Worm (Caenorhabditis elegans) whole organism, L4 larva: ENCODE data around the gene ncx-3.
"Not testable (repeated sequence)": the region's sequence is repeated elsewhere in the genome, so short reads cannot be mapped to it uniquely, and the experiment has no call there.

Experiments used
- D1046.2 ChIP-seq: fragments of 200-800 bp; sonication (Bioruptor generic); IDR thresholded peaks from 2 replicates; pipeline ENCODE4 v1.3.6; 2022; ENCODE audit warnings: missing genetic modification characterization, missing compliant biosample characterization
- F10B5.3 ChIP-seq: sonication (generic microtip); optimal IDR thresholded peaks from 2 replicates; lab custom pipeline; 2016; ENCODE audit warnings: mild to moderate bottlenecking, missing genetic modification characterization, missing compliant biosample characterization
- F49E8.2 ChIP-seq: sonication (generic microtip); optimal IDR thresholded peaks from 2 replicates; lab custom pipeline; 2016; ENCODE audit warnings: missing compliant biosample characterization, mild to moderate bottlenecking, missing genetic modification characterization, borderline replicate concordance
- Y75B8A.6 ChIP-seq: fragments of 200-800 bp; sonication (Bioruptor generic); IDR thresholded peaks from 2 replicates; pipeline ENCODE4 v1.3.6; 2022; ENCODE audit warnings: missing genetic modification reagents, missing genetic modification characterization, missing compliant biosample characterization
- ZK546.5 ChIP-seq, 2 experiments: sonication (generic microtip); optimal IDR thresholded peaks; 2 replicates each; lab custom pipeline; 2017; ENCODE audit warnings: missing biosample characterization in 2 of 2, missing genetic modification characterization in 2 of 2
- aha-1 ChIP-seq: fragments of 150-350 bp; peaks from one replicate; lab custom pipeline; 2014; ENCODE audit warnings: missing biosample characterization, missing genetic modification characterization
- ama-1 ChIP-seq: fragments of 150-350 bp; optimal IDR thresholded peaks from 2 replicates; lab custom pipeline; 2014; ENCODE audit warnings: inconsistent platforms, mixed read lengths
- arid-1 ChIP-seq: fragments of 200-800 bp; sonication (Bioruptor generic); conservative IDR thresholded peaks from 2 replicates; pipeline ENCODE4 v1.3.6; 2022; ENCODE audit warnings: missing genetic modification reagents, missing genetic modification characterization, missing compliant biosample characterization
- ceh-44 ChIP-seq: fragments of 200-800 bp; sonication (Bioruptor generic); IDR thresholded peaks from 2 replicates; pipeline ENCODE4 v1.3.6; 2022; ENCODE audit warnings: missing genetic modification reagents, missing genetic modification characterization, missing compliant biosample characterization
- ceh-62 ChIP-seq: sonication (generic microtip); optimal IDR thresholded peaks from 2 replicates; lab custom pipeline; 2017; ENCODE audit warnings: missing biosample characterization, missing genetic modification characterization
- ces-1 ChIP-seq: fragments of 150-350 bp; sonication (generic microtip); optimal IDR thresholded peaks from 4 replicates; lab custom pipeline; 2014; ENCODE audit warnings: missing biosample characterization, missing genetic modification reagents, missing genetic modification characterization
- daf-12 ChIP-seq: fragments of 150-350 bp; optimal IDR thresholded peaks from 2 replicates; lab custom pipeline; 2014; ENCODE audit warnings: missing biosample characterization, missing genetic modification reagents, missing genetic modification characterization
- daf-16 ChIP-seq, 3 experiments: sonication (generic microtip); optimal IDR thresholded peaks; 2 replicates each; lab custom pipeline; 2016 to 2017; ENCODE audit warnings: missing genetic modification characterization in 3 of 3, missing genetic modification reagents in 3 of 3, mild to moderate bottlenecking in 2 of 3, missing compliant biosample characterization in 2 of 3, missing biosample characterization in 1 of 3, moderate library complexity in 1 of 3
- daf-19 ChIP-seq: fragments of 200-800 bp; sonication (Bioruptor generic); conservative IDR thresholded peaks from 2 replicates; pipeline ENCODE4 v1.3.6; 2022; ENCODE audit warnings: missing genetic modification characterization, missing compliant biosample characterization
- daf-8 ChIP-seq: fragments of 200-800 bp; sonication (Bioruptor generic); IDR thresholded peaks from 2 replicates; pipeline ENCODE4 v1.3.6; 2022; ENCODE audit warnings: missing genetic modification characterization, missing compliant biosample characterization
- dmd-8 ChIP-seq: fragments of 200-800 bp; sonication (Bioruptor generic); IDR thresholded peaks from 2 replicates; pipeline ENCODE4 v1.3.6; 2022; ENCODE audit warnings: missing genetic modification characterization, missing compliant biosample characterization
- dmd-9 ChIP-seq: fragments of 200-800 bp; sonication (Bioruptor generic); IDR thresholded peaks from 2 replicates; pipeline ENCODE4 v1.3.6; 2022; ENCODE audit warnings: missing genetic modification reagents, missing genetic modification characterization, missing compliant biosample characterization
- dve-1 ChIP-seq: sonication (generic microtip); optimal IDR thresholded peaks from 2 replicates; lab custom pipeline; 2017; ENCODE audit warnings: antibody characterized with exemption, mild to moderate bottlenecking, missing genetic modification characterization, missing compliant biosample characterization; ENCODE audit not compliant: insufficient read depth
- hif-1 ChIP-seq, 2 experiments: sonication (generic microtip); optimal IDR thresholded peaks; 2 replicates each; lab custom pipeline; 2016 to 2017; ENCODE audit warnings: missing compliant biosample characterization in 2 of 2, missing genetic modification characterization in 2 of 2, missing genetic modification reagents in 2 of 2, missing genotype in 2 of 2, mild to moderate bottlenecking in 1 of 2
- lin-15B ChIP-seq: fragments of 150-350 bp; sonication (generic microtip); optimal IDR thresholded peaks from 3 replicates; lab custom pipeline; 2014; ENCODE audit warnings: missing biosample characterization, missing genetic modification characterization
- lin-29 ChIP-seq: fragments of 200-800 bp; sonication (Bioruptor generic); IDR thresholded peaks from 2 replicates; pipeline ENCODE4 v1.3.6; 2022; ENCODE audit warnings: missing genetic modification reagents, missing genetic modification characterization, missing compliant biosample characterization
- lin-39 ChIP-seq: fragments of 150-350 bp; optimal IDR thresholded peaks from 2 replicates; lab custom pipeline; 2014; ENCODE audit warnings: missing biosample characterization, missing genetic modification reagents, missing genetic modification characterization
- lir-3 ChIP-seq: sonication (generic microtip); optimal IDR thresholded peaks from 2 replicates; lab custom pipeline; 2016; ENCODE audit warnings: mild to moderate bottlenecking, missing genetic modification characterization, missing compliant biosample characterization
- mep-1 ChIP-seq: fragments of 150-350 bp; sonication (generic microtip); optimal IDR thresholded peaks from 3 replicates; lab custom pipeline; 2014; ENCODE audit warnings: missing biosample characterization, missing genetic modification characterization
- nhr-11 ChIP-seq: fragments of 150-350 bp; optimal IDR thresholded peaks from 2 replicates; lab custom pipeline; 2014; ENCODE audit warnings: missing biosample characterization, missing genetic modification characterization
- nhr-111 ChIP-seq: fragments of 200-800 bp; sonication (Bioruptor generic); optimal IDR thresholded peaks from 2 replicates; lab custom pipeline; 2018; ENCODE audit warnings: mild to moderate bottlenecking, missing genetic modification characterization, missing compliant biosample characterization
- nhr-25 ChIP-seq: sonication (generic microtip); optimal IDR thresholded peaks from 2 replicates; lab custom pipeline; 2017; ENCODE audit warnings: missing genetic modification characterization, mild to moderate bottlenecking, missing compliant biosample characterization, antibody characterized with exemption, moderate library complexity, borderline replicate concordance; ENCODE audit not compliant: insufficient read depth
- nhr-41 ChIP-seq: fragments of 200-800 bp; sonication (Bioruptor generic); IDR thresholded peaks from 2 replicates; pipeline ENCODE4 v1.3.6; 2022; ENCODE audit warnings: missing genetic modification reagents, missing genetic modification characterization, missing compliant biosample characterization
- nhr-77 ChIP-seq: fragments of 150-350 bp; optimal IDR thresholded peaks from 2 replicates; lab custom pipeline; 2014; ENCODE audit warnings: missing biosample characterization, missing genetic modification characterization
- set-16 ChIP-seq: fragments of 200-800 bp; sonication (Bioruptor generic); IDR thresholded peaks from 2 replicates; pipeline ENCODE4 v1.3.6; 2022; ENCODE audit warnings: missing genetic modification reagents, missing genetic modification characterization, missing compliant biosample characterization
- snpc-1.2 ChIP-seq: fragments of 200-800 bp; sonication (Bioruptor generic); IDR thresholded peaks from 2 replicates; pipeline ENCODE4 v1.3.6; 2022; ENCODE audit warnings: missing genetic modification reagents, missing genetic modification characterization, missing compliant biosample characterization
- spr-1 ChIP-seq: sonication (generic microtip); optimal IDR thresholded peaks from 2 replicates; lab custom pipeline; 2016; ENCODE audit warnings: mild to moderate bottlenecking, missing genetic modification characterization, missing compliant biosample characterization
- unc-39 ChIP-seq: sonication (generic microtip); optimal IDR thresholded peaks from 2 replicates; lab custom pipeline; 2017; ENCODE audit warnings: missing biosample characterization, missing genetic modification characterization
- unc-62 ChIP-seq, 3 experiments: fragments of 150-350 bp in 1 of 3; sonication (generic microtip); optimal IDR thresholded peaks in 2 of 3; peaks in 1 of 3; 1 replicate in 1 of 3; 2 replicates in 2 of 3; lab custom pipeline; 2014 to 2017; ENCODE audit warnings: missing biosample characterization in 3 of 3, missing genetic modification characterization in 3 of 3, missing genetic modification reagents in 3 of 3, missing genotype in 1 of 3
- vab-7 ChIP-seq: fragments of 200-800 bp; sonication (Bioruptor generic); IDR thresholded peaks from 2 replicates; pipeline ENCODE4 v1.3.6; 2022; ENCODE audit warnings: missing genetic modification reagents, missing genetic modification characterization, missing compliant biosample characterization
- zfp-2 ChIP-seq: sonication (generic microtip); optimal IDR thresholded peaks from 2 replicates; lab custom pipeline; 2016; ENCODE audit warnings: mild to moderate bottlenecking, missing genetic modification characterization, missing compliant biosample characterization
- zfp-3 ChIP-seq: fragments of 200-800 bp; sonication (Bioruptor generic); conservative IDR thresholded peaks from 2 replicates; pipeline ENCODE4 v1.3.6; 2022; ENCODE audit warnings: missing genetic modification reagents, missing genetic modification characterization, missing compliant biosample characterization
- ztf-11 ChIP-seq: fragments of 150-350 bp; optimal IDR thresholded peaks from 2 replicates; lab custom pipeline; 2014; ENCODE audit warnings: missing biosample characterization, missing genetic modification characterization

The ncx-3 gene

DNA sequence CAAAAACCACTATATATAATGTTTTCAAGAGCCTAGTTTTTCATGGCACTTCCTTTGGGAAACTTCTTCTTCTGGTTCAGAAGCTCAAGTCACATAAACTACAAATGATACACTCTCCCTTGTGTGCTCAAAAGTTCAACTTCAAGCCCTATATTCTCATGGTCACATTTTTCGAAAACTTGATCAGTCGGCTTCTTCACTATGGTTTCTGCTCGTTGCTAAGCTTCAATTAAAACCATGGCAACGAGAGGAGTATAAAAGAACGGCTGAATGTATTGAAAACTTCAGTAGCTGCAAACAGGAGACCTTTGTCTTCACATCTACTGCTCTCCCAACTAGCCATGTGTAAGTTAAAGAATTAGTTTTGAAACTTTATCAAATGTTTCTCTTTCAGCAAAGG, 29.1 kb upstream of the ncx-3 start, which contains the start of gene R102.2:
Gene R102.2, plus strand, starts transcription at position 301 of the 400 bp plus-strand sequence.
- TF ChIP-seq hif-1 (tag; optimal IDR thresholded peaks at IDR 0.05; lab: Kevin White, UChicago); nhr-11 (tag; lab: Kevin White, UChicago); ama-1: not testable (repeated sequence)
- TF ChIP-seq, all 104 proteins: peak for 0; not testable (repeated sequence) for 104

DNA sequence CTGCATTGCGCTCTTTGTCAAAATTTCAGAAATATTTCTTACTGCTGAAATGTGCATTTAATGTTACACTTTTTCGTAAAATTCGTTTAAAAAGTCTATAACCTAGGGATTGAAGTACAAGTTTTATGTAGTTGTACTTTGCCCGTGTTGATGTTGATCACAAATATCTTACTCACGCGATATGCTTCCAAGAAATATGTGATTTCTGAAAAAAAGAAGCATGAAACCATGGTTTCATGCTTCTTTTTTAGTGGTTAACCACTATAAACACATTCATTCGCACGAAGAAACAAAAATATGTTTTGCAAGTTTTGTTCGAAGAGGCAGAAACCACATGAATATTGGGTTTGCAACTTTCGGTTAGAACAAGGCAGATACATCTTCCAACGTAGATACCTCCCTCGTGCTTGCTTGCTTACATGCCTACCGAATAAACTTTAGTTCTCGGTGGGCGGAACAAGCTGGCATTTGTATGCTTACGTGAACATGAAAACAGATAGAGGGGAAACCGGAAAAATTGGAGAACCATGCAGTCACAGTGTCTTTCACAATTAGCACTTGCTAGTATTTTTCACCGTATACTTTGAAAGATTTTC, 27.4 kb upstream of the ncx-3 start, which contains the start of gene R102.3:
Gene R102.3, plus strand, starts transcription at position 546 of the 596 bp plus-strand sequence.
- no peak for TF ChIP-seq set-16
- TF ChIP-seq daf-12 (tag; lab: Kevin White, UChicago), result no peak
- peak; percentile 52 for TF ChIP-seq nhr-11 (tag; lab: Kevin White, UChicago)
- TF ChIP-seq nhr-25 (tag; lab: Kevin White, UChicago), result no peak
- TF ChIP-seq lin-39, result no peak
- peak; percentile 21 for TF ChIP-seq aha-1 (tag; lab: Kevin White, UChicago)
- no peak for TF ChIP-seq spr-1 (tag; lab: Kevin White, UChicago)
- no peak for TF ChIP-seq daf-8 (GFP tag; lab: Robert Waterston, UW)
- no peak for TF ChIP-seq unc-62 (GFP tag; optimal IDR thresholded peaks at IDR 0.05 in 1 of 2; lab: Kevin White, UChicago)
- TF ChIP-seq unc-62 (tag; optimal IDR thresholded peaks at IDR 0.05; lab: Kevin White, UChicago), result no peak

DNA sequence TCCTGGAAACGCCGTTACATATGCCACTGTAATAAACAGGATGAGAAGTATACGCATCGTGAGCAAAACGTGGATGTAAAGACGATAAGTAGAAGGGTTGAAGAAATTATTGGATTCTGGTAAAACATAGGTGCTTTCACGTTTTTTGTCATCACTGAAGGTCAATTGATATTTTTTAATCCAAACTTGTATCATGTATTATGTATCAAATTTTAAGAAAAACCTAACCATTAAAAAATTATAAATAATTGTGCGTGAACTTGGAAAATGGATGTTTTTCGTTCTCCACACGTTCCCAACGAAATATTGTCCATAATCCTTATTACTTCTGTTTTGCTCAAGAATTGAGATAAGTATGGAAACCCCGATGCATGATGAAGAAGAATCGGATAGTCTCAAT, 26.3 kb upstream of the ncx-3 start, which contains the start of gene R102.8:
Gene R102.8, minus strand, starts transcription at position 101 of the 400 bp plus-strand sequence.
- TF ChIP-seq unc-62 (GFP tag; optimal IDR thresholded peaks at IDR 0.05 in 1 of 2; lab: Kevin White, UChicago) (peak in 1 of 2 experiments; percentile 70), unc-62 (tag; optimal IDR thresholded peaks at IDR 0.05; lab: Kevin White, UChicago) (no peak), vab-7 (no peak), ces-1 (no peak)

DNA sequence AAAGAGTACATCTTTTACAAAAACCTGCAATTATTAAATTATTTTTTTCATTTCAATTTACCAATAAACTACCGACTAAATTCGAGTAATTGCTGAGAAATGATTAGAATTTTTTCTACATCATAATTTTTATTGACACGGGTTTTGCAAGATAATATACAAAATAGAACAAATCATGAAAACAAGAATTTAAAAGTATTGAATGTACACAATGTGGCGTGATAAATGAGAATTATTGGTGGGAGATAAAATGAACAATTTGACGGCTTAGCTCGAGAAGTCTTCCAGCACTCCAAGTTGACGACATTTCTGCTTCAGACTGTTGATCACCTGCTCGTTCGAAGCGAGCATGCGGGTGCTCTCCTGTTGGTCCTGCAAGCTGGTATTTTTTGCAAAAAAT, 21.2 kb upstream of the ncx-3 start, which contains the start of gene R102.4:
Gene R102.4, minus strand, starts transcription at position 101 of the 400 bp plus-strand sequence.
- TF ChIP-seq unc-39 (tag; lab: Kevin White, UChicago), result no peak
- TF ChIP-seq unc-62 (GFP tag; optimal IDR thresholded peaks at IDR 0.05 in 1 of 2; lab: Kevin White, UChicago), result peak in 1 of 2 experiments; percentile 83
- TF ChIP-seq unc-62 (tag; optimal IDR thresholded peaks at IDR 0.05; lab: Kevin White, UChicago), result no peak

DNA sequence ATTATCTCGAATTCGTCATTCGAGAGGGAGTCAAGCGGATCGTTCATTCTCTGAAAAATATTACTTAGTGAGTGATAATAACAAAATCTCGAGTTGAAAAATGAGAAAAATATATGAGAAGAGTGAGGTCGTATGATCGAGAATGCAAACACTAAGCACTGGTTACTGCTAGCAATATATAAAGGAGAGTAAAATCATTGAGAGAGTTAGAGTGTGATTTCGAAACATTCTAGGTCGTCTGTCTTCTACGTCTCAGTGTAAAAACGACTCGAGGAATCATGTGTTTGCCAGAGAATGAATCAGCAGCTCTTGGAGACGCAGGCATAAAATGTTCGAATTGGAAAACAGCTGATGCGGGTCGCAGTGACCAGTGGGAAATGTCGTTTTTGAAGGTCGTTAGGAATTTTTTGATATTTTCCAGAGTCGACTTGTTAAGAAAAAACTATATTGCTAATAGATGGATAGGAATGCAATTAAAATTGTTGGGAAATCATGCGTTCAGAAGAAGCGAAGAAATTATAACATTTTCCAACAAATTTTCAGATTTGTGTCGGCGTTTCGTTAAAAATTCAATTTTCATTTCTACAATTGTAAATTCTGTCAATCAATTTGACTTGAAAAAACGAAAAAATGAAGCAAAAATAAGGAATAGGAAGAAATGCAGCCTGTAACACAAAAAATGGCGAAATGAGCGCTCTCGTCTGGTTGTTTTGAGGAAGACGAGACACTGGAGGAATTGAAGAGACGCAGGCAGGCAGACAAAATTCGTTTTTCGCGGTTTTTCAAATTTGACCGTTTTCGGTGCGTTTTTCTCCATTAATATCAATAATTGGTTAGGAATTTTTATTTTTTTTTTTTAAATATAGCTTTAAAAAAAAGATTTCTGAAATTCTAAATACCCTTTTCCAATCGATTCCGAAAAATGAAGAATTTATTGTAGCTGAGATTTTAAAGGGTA, 19.1 kb upstream of the ncx-3 start, which contains the start of gene allo-1:
Gene allo-1, minus strand, starts transcription at position 51 of the 958 bp plus-strand sequence.
- TF ChIP-seq dmd-8 (GFP tag; lab: Robert Waterston, UW), result no peak
- TF ChIP-seq arid-1 (GFP tag; lab: Robert Waterston, UW), result no peak
- peak; percentile 69 for TF ChIP-seq nhr-77
- TF ChIP-seq F49E8.2 (tag; lab: Kevin White, UChicago), result no peak
- no peak for TF ChIP-seq ceh-44
- TF ChIP-seq snpc-1.2 (GFP tag; lab: Robert Waterston, UW), result peak; percentile 64
- no peak for TF ChIP-seq daf-19 (GFP tag; lab: Robert Waterston, UW)
- TF ChIP-seq ztf-11 (tag; lab: Kevin White, UChicago), result no peak
- TF ChIP-seq vab-7, result no peak
- TF ChIP-seq ceh-62, result no peak
- TF ChIP-seq daf-16 (GFP tag; optimal IDR thresholded peaks at IDR 0.05; lab: Kevin White, UChicago), result no peak
- peak; percentile 18 for TF ChIP-seq daf-16 (tag; optimal IDR thresholded peaks at IDR 0.05; lab: Kevin White, UChicago)
- TF ChIP-seq ZK546.5 (tag; optimal IDR thresholded peaks at IDR 0.05; lab: Kevin White, UChicago), result no peak
- no peak for TF ChIP-seq Y75B8A.6 (GFP tag; lab: Robert Waterston, UW)
- peak; percentile 79 for TF ChIP-seq mep-1 (tag; lab: Kevin White, UChicago)
- TF ChIP-seq zfp-3 (GFP tag; lab: Robert Waterston, UW), result no peak
- TF ChIP-seq dmd-9 (GFP tag; lab: Robert Waterston, UW), result 0 out of 2 replicates have a peak, but pooled peaks have one; percentile 31
- no peak for TF ChIP-seq lin-29 (GFP tag; lab: Robert Waterston, UW)
- no peak for TF ChIP-seq lin-15B (tag; lab: Kevin White, UChicago)
- TF ChIP-seq lir-3 (tag; lab: Kevin White, UChicago), result no peak
- peak; percentile 76 for TF ChIP-seq dve-1
- no peak for TF ChIP-seq zfp-2 (tag; lab: Kevin White, UChicago)
- TF ChIP-seq nhr-111, result no peak
- no peak for TF ChIP-seq D1046.2
- TF ChIP-seq F10B5.3, result no peak
- TF ChIP-seq nhr-41 (GFP tag; lab: Robert Waterston, UW), result no peak
- TF ChIP-seq lin-39, result no peak
